Worm (Caenorhabditis elegans): Measurements from ENCODE around the gene sec-61.G.

DNA sequence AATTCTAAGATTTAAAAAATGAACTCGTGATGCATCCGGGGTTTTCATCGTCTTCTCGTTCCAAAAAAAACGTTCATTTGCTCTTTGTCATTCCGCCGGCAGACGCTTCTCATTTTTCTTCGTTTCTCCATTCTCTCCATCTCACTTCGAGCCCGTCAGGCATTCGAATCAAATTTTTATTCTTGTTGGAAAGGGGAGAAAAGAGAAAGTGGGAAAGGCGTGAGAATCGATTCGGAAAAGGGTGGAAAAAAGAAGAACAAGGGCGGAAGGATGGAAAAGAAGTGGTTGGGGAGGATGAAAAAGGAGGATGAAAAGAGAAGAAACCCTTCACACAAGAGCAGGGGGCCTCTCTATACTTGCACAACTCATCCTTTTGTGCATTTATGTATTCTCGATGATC is 7.9 kb upstream of the sec-61.G start:
- no peak for TF ChIP-seq lin-39 (tag; optimal IDR thresholded peaks at IDR 0.05)
- peak in 1 of 2 experiments; percentile 3 for TF ChIP-seq lsy-2 (tag; optimal IDR thresholded peaks at IDR 0.05)
- TF ChIP-seq nhr-28 (tag; optimal IDR thresholded peaks at IDR 0.05) = no peak
- no peak for TF ChIP-seq pha-4 (GFP tag; IDR thresholded peaks at IDR 0.05)
- TF ChIP-seq pha-4 (tag; optimal IDR thresholded peaks at IDR 0.05) = no peak
